Worm (Caenorhabditis elegans) whole organism, late embryonic: ENCODE data around the gene ZK228.10.

Source experiments
- C08G9.2 ChIP-seq: sonication (generic microtip); optimal IDR thresholded peaks from 2 replicates; lab custom pipeline; 2016; ENCODE audit warnings: mild to moderate bottlenecking, missing genetic modification characterization, moderate library complexity, missing compliant biosample characterization
- K02D7.2 ChIP-seq: sonication (generic microtip); optimal IDR thresholded peaks from 2 replicates; lab custom pipeline; 2017; ENCODE audit warnings: mild to moderate bottlenecking, missing genetic modification characterization, missing compliant biosample characterization
- T23F11.4 ChIP-seq: fragments of 200-800 bp; sonication (Bioruptor generic); optimal IDR thresholded peaks from 2 replicates; lab custom pipeline; 2018; ENCODE audit warnings: mild to moderate bottlenecking, missing genetic modification characterization, missing compliant biosample characterization
- ahr-1 ChIP-seq: sonication (generic microtip); optimal IDR thresholded peaks from 2 replicates; lab custom pipeline; 2016; ENCODE audit warnings: missing genetic modification characterization, missing compliant biosample characterization
- ama-1 ChIP-seq: fragments of 150-350 bp; optimal IDR thresholded peaks from 2 replicates; lab custom pipeline; 2014
- ceh-14 ChIP-seq: sonication (generic microtip); optimal IDR thresholded peaks from 2 replicates; lab custom pipeline; 2016; ENCODE audit warnings: missing genotype, missing genetic modification characterization, missing compliant biosample characterization
- ceh-18 ChIP-seq: sonication (generic microtip); optimal IDR thresholded peaks from 2 replicates; lab custom pipeline; 2016; ENCODE audit warnings: missing genetic modification characterization, missing compliant biosample characterization
- ceh-19 ChIP-seq: fragments of 200-800 bp; sonication (Bioruptor generic); optimal IDR thresholded peaks from 2 replicates; lab custom pipeline; 2018; ENCODE audit warnings: mild to moderate bottlenecking, missing genetic modification characterization, missing compliant biosample characterization
- ceh-24 ChIP-seq: sonication (generic microtip); optimal IDR thresholded peaks from 2 replicates; lab custom pipeline; 2016; ENCODE audit warnings: mild to moderate bottlenecking, missing genetic modification characterization, missing compliant biosample characterization
- ceh-31 ChIP-seq: sonication (generic microtip); optimal IDR thresholded peaks from 2 replicates; lab custom pipeline; 2016; ENCODE audit warnings: missing genetic modification characterization, missing compliant biosample characterization
- ceh-34 ChIP-seq: sonication (generic microtip); optimal IDR thresholded peaks from 2 replicates; lab custom pipeline; 2016; ENCODE audit warnings: mild to moderate bottlenecking, missing genetic modification characterization, missing compliant biosample characterization
- ceh-45 ChIP-seq: fragments of 200-800 bp; sonication (Bioruptor generic); IDR thresholded peaks from 2 replicates; pipeline ENCODE4 v1.3.6; 2022; ENCODE audit warnings: missing genetic modification reagents, missing genetic modification characterization, missing compliant biosample characterization
- che-1 ChIP-seq: sonication (generic microtip); optimal IDR thresholded peaks from 2 replicates; lab custom pipeline; 2016; ENCODE audit warnings: mild to moderate bottlenecking, missing genetic modification characterization, missing compliant biosample characterization
- elt-2 ChIP-seq: sonication (generic microtip); optimal IDR thresholded peaks from 2 replicates; lab custom pipeline; 2016; ENCODE audit warnings: missing genetic modification reagents, missing genetic modification characterization, missing compliant biosample characterization
- elt-4 ChIP-seq: sonication (generic microtip); optimal IDR thresholded peaks from 2 replicates; lab custom pipeline; 2016; ENCODE audit warnings: missing genetic modification characterization, missing compliant biosample characterization
- fax-1 ChIP-seq: sonication (generic microtip); optimal IDR thresholded peaks from 2 replicates; lab custom pipeline; 2016; ENCODE audit warnings: missing genotype, missing genetic modification characterization, missing compliant biosample characterization
- fkh-6 ChIP-seq: sonication (generic microtip); optimal IDR thresholded peaks from 2 replicates; lab custom pipeline; 2016; ENCODE audit warnings: missing genetic modification characterization, missing compliant biosample characterization
- hlh-15 ChIP-seq: sonication (generic microtip); optimal IDR thresholded peaks from 2 replicates; lab custom pipeline; 2016; ENCODE audit warnings: missing genetic modification characterization, missing compliant biosample characterization
- hlh-30 ChIP-seq: sonication (generic microtip); optimal IDR thresholded peaks from 2 replicates; lab custom pipeline; 2017; ENCODE audit warnings: antibody characterized with exemption, missing genetic modification characterization, missing compliant biosample characterization; ENCODE audit not compliant: insufficient read depth
- hlh-6 ChIP-seq: sonication (generic microtip); optimal IDR thresholded peaks from 2 replicates; lab custom pipeline; 2016; ENCODE audit warnings: missing genotype, missing genetic modification characterization, missing compliant biosample characterization
- lim-6 ChIP-seq: sonication (generic microtip); optimal IDR thresholded peaks from 2 replicates; lab custom pipeline; 2016; ENCODE audit warnings: missing genetic modification characterization, missing compliant biosample characterization
- lin-11 ChIP-seq: fragments of 200-800 bp; sonication (Bioruptor generic); optimal IDR thresholded peaks from 2 replicates; lab custom pipeline; 2018; ENCODE audit warnings: mild to moderate bottlenecking, missing genetic modification characterization, missing compliant biosample characterization
- madf-2 ChIP-seq: sonication (generic microtip); optimal IDR thresholded peaks from 2 replicates; lab custom pipeline; 2017; ENCODE audit warnings: missing genetic modification characterization, missing compliant biosample characterization
- nfya-1 ChIP-seq: sonication (generic microtip); optimal IDR thresholded peaks from 2 replicates; lab custom pipeline; 2017; ENCODE audit warnings: missing genetic modification characterization, mild to moderate bottlenecking, missing compliant biosample characterization, antibody characterized with exemption, moderate library complexity
- nhr-11 ChIP-seq: fragments of 150-350 bp; optimal IDR thresholded peaks from 2 replicates; lab custom pipeline; 2014; ENCODE audit warnings: missing biosample characterization, missing genetic modification characterization
- pha-2 ChIP-seq: sonication (generic microtip); optimal IDR thresholded peaks from 2 replicates; lab custom pipeline; 2017; ENCODE audit warnings: mild to moderate bottlenecking, missing genetic modification characterization, missing compliant biosample characterization
- pha-4 ChIP-seq: fragments of 150-350 bp; optimal IDR thresholded peaks from 2 replicates; lab custom pipeline; 2018; ENCODE audit warnings: missing biosample characterization, missing genetic modification reagents, missing genetic modification characterization
- pqm-1 ChIP-seq: sonication (generic microtip); optimal IDR thresholded peaks from 2 replicates; lab custom pipeline; 2016; ENCODE audit warnings: missing genetic modification characterization, missing compliant biosample characterization
- pros-1 ChIP-seq: fragments of 150-350 bp; optimal IDR thresholded peaks from 2 replicates; lab custom pipeline; 2014; ENCODE audit warnings: missing biosample characterization, missing genetic modification reagents, missing genetic modification characterization
- sox-2 ChIP-seq: fragments of 200-800 bp; sonication (Bioruptor generic); IDR thresholded peaks from 2 replicates; pipeline ENCODE4 v1.3.6; 2022; ENCODE audit warnings: missing genetic modification reagents, missing genetic modification characterization, missing compliant biosample characterization
- unc-55 ChIP-seq: sonication (generic microtip); optimal IDR thresholded peaks from 2 replicates; lab custom pipeline; 2017; ENCODE audit warnings: missing biosample characterization, missing genetic modification reagents, missing genetic modification characterization

Gene ZK228.10

ce11 chrV:18456574-18456973 is at the start of gene ZK228.10:
Gene ZK228.10, plus strand, starts transcription at chrV:18456874.
- no peak for TF ChIP-seq ceh-31 (tag; lab: Kevin White, UChicago)
- TF ChIP-seq K02D7.2 (tag; lab: Kevin White, UChicago), result no peak
- no peak for TF ChIP-seq sox-2 (GFP tag; lab: Robert Waterston, UW)

- TF ChIP-seq ceh-31 (tag; lab: Kevin White, UChicago) (no peak), che-1 (no peak), elt-4 (tag; lab: Kevin White, UChicago) (no peak)
These were observed 46.5 kb upstream of the ZK228.10 start, which contains the start of gene srh-207 for ce11 chrV:18410142-18410541. Gene srh-207, minus strand, starts transcription at chrV:18410242.

- TF ChIP-seq lin-11, result no peak
- no peak for TF ChIP-seq fax-1 (tag; lab: Kevin White, UChicago)
- no peak for TF ChIP-seq T23F11.4 (GFP tag; lab: Kevin White, UChicago)
- no peak for TF ChIP-seq pha-2 (tag; lab: Kevin White, UChicago)
- TF ChIP-seq unc-55 (GFP tag; lab: Kevin White, UChicago), result no peak
- no peak for TF ChIP-seq pros-1 (tag; lab: Kevin White, UChicago)
- no peak for TF ChIP-seq fkh-6 (tag; lab: Kevin White, UChicago)
- no peak for TF ChIP-seq ceh-18 (tag; lab: Kevin White, UChicago)
- no peak for TF ChIP-seq madf-2
- TF ChIP-seq, all 69 proteins: peak for 0
These were observed 44.3 kb upstream of the ZK228.10 start for ce11 chrV:18412351-18412750.

ce11 chrV:18412887-18413286 is 43.8 kb upstream of the ZK228.10 start, which contains the start of gene ZK262.2:
Gene ZK262.2, minus strand, starts transcription at chrV:18412987.
- no peak for TF ChIP-seq ceh-14 (tag; lab: Kevin White, UChicago)
- no peak for TF ChIP-seq ceh-34 (tag; lab: Kevin White, UChicago)
- no peak for TF ChIP-seq elt-2 (tag; lab: Kevin White, UChicago)
- TF ChIP-seq sox-2 (GFP tag; lab: Robert Waterston, UW), result no peak
- no peak for TF ChIP-seq fax-1 (tag; lab: Kevin White, UChicago)
- TF ChIP-seq hlh-15 (tag; lab: Kevin White, UChicago), result no peak
- TF ChIP-seq C08G9.2 (tag; lab: Kevin White, UChicago), result no peak
- no peak for TF ChIP-seq nfya-1 (tag; lab: Kevin White, UChicago)
- no peak for TF ChIP-seq ceh-45 (GFP tag; lab: Robert Waterston, UW)

ce11 chrV:18414051-18414450 is 42.6 kb upstream of the ZK228.10 start, which contains the start of gene txt-8:
Gene txt-8, plus strand, starts transcription at chrV:18414351.
- no peak for TF ChIP-seq pha-4 (tag; lab: Kevin White, UChicago)

ce11 chrV:18420797-18421196 is 35.9 kb upstream of the ZK228.10 start, which contains the start of gene srj-26:
Gene srj-26, plus strand, starts transcription at chrV:18421097.
- TF ChIP-seq pha-4 (tag; lab: Kevin White, UChicago), result no peak
- no peak for TF ChIP-seq ama-1 (lab: Kevin White, UChicago)
- TF ChIP-seq ceh-24 (tag; lab: Kevin White, UChicago), result no peak
- TF ChIP-seq hlh-30 (tag; lab: Kevin White, UChicago), result no peak
- TF ChIP-seq unc-55 (GFP tag; lab: Kevin White, UChicago), result no peak
- no peak for TF ChIP-seq lim-6 (tag; lab: Kevin White, UChicago)
- TF ChIP-seq, all 69 proteins: peak for 0

- TF ChIP-seq ahr-1 (tag; lab: Kevin White, UChicago), result no peak
- TF ChIP-seq ceh-19 (GFP tag; lab: Kevin White, UChicago), result no peak
- TF ChIP-seq che-1, result no peak
- TF ChIP-seq hlh-6 (tag; lab: Kevin White, UChicago), result no peak
- TF ChIP-seq nhr-11, result no peak
- no peak for TF ChIP-seq ceh-45 (GFP tag; lab: Robert Waterston, UW)
- no peak for TF ChIP-seq pqm-1 (tag; lab: Kevin White, UChicago)
These were observed 32.2 kb upstream of the ZK228.10 start, which contains the start of gene ZK262.4 for ce11 chrV:18424471-18424870. Gene ZK262.4, minus strand, starts transcription at chrV:18424571.
